Fruit fly (Drosophila melanogaster) whole organism: ENCODE measurements around the gene CG13972.

Source experiments
- Dll ChIP-seq: fragments of >200 bp; optimal IDR thresholded peaks from 2 replicates; lab custom pipeline; 2017
- EcR ChIP-seq, 2 experiments: fragments of >200 bp; optimal IDR thresholded peaks; 2 replicates each; lab custom pipeline; 2017; ENCODE audit warnings: missing biosample characterization in 2 of 2, missing genetic modification characterization in 2 of 2, missing genetic modification reagents in 2 of 2
- pan ChIP-seq: fragments of >200 bp; optimal IDR thresholded peaks from 2 replicates; lab custom pipeline; 2017
- psq ChIP-seq: fragments of >200 bp; optimal IDR thresholded peaks from 2 replicates; lab custom pipeline; 2017
- usp ChIP-seq: fragments of >200 bp; optimal IDR thresholded peaks from 2 replicates; lab custom pipeline; 2017; ENCODE audit warnings: missing biosample characterization, missing genetic modification characterization, mixed read lengths

dm6 chr3R:27502856-27503255, 14.2 kb downstream of the CG13972 start, which contains the start of gene CG5402:
- TF ChIP-seq pan (lab: Kevin White, UChicago) (no peak), psq (lab: Kevin White, UChicago) (no peak), EcR (GFP tag; optimal IDR thresholded peaks at IDR 0.05; lab: Kevin White, UChicago) (no peak), Dll (lab: Kevin White, UChicago) (no peak), usp (GFP tag; lab: Kevin White, UChicago) (no peak)
